Worm (Caenorhabditis elegans): ENCODE data around the gene F35H10.6.

The F35H10.6 gene

ce11 chrIV:8286352-8286751, 13.4 kb upstream of the F35H10.6 start, which contains the start of gene K07H8.9 (continued):
- TF ChIP-seq ztf-18 (tag; optimal IDR thresholded peaks at IDR 0.05) (no peak), ets-4 (GFP tag; optimal IDR thresholded peaks at IDR 0.05) (no peak), F57A8.1 (GFP tag; optimal IDR thresholded peaks at IDR 0.05) (no peak), bed-1 (GFP tag; IDR thresholded peaks at IDR 0.05) (no peak), snpc-1.1 (tag; optimal IDR thresholded peaks at IDR 0.05; ENCODE audit: insufficient read depth) (no peak), madf-3 (GFP tag; IDR thresholded peaks at IDR 0.05) (no peak), nhr-27 (tag; optimal IDR thresholded peaks at IDR 0.05) (no peak), mcd-1 (GFP tag; IDR thresholded peaks at IDR 0.05) (no peak), rec-8 (tag; optimal IDR thresholded peaks at IDR 0.05) (peak in 1 of 2 experiments; percentile 26), pbrm-1 (GFP tag; IDR thresholded peaks at IDR 0.05) (no peak; the same call in 1 of the 2 replicates), ceh-91 (GFP tag; IDR thresholded peaks at IDR 0.05) (no peak), akir-1 (GFP tag; optimal IDR thresholded peaks at IDR 0.05) (no peak), B0019.2 (GFP tag; conservative IDR thresholded peaks at IDR 0.05) (no peak), nhr-80 (tag; optimal IDR thresholded peaks at IDR 0.05) (no peak), madf-8 (GFP tag; conservative IDR thresholded peaks at IDR 0.05) (no peak), dox-1 (GFP tag; IDR thresholded peaks at IDR 0.05) (no peak), B0336.3 (GFP tag; IDR thresholded peaks at IDR 0.05) (peak; percentile 33; the same call in 1 of the 2 replicates), unc-62 (GFP tag; optimal IDR thresholded peaks at IDR 0.05) (no peak), die-1 (tag; optimal IDR thresholded peaks at IDR 0.05) (no peak), sptf-2 (GFP tag; optimal IDR thresholded peaks at IDR 0.05) (no peak), mes-4 (tag; optimal IDR thresholded peaks at IDR 0.05) (no peak), F10E7.11 (tag; optimal IDR thresholded peaks at IDR 0.05) (no peak), ztf-25 (GFP tag; IDR thresholded peaks at IDR 0.05) (no peak), D2030.7 (GFP tag; IDR thresholded peaks at IDR 0.05) (no peak), hmg-20 (GFP tag; IDR thresholded peaks at IDR 0.05) (no peak), ceh-100 (GFP tag; IDR thresholded peaks at IDR 0.05) (no peak), zim-3 (tag; optimal IDR thresholded peaks at IDR 0.05) (no peak), hlh-26 (GFP tag; conservative IDR thresholded peaks at IDR 0.05) (no peak), rpc-1 (optimal IDR thresholded peaks at IDR 0.05) (no peak), rpc-1 (tag; optimal IDR thresholded peaks at IDR 0.05) (no peak), ztf-28 (GFP tag; IDR thresholded peaks at IDR 0.05) (no peak), Y56A3A.18 (GFP tag; IDR thresholded peaks at IDR 0.05) (no peak), Y67H2A.10 (GFP tag; conservative IDR thresholded peaks at IDR 0.05) (no peak), nhr-120 (GFP tag; IDR thresholded peaks at IDR 0.05) (no peak), attf-3 (GFP tag; conservative IDR thresholded peaks at IDR 0.05) (no peak), bed-2 (GFP tag; IDR thresholded peaks at IDR 0.05) (no peak), F22D6.2 (tag; optimal IDR thresholded peaks at IDR 0.05) (no peak), tbp1 (GFP tag; optimal IDR thresholded peaks at IDR 0.05) (no peak), mel-28 (tag; optimal IDR thresholded peaks at IDR 0.05; ENCODE audit: borderline replicate concordance) (no peak), lin-40 (tag; optimal IDR thresholded peaks at IDR 0.05) (no peak), egrh-3 (GFP tag; IDR thresholded peaks at IDR 0.05) (no peak), ztf-6 (GFP tag; IDR thresholded peaks at IDR 0.05) (no peak), let-607 (tag; optimal IDR thresholded peaks at IDR 0.05) (no peak), athp-1 (tag; optimal IDR thresholded peaks at IDR 0.05) (no peak), let-526 (GFP tag; IDR thresholded peaks at IDR 0.05) (no peak), Y95B8A.8 (GFP tag; IDR thresholded peaks at IDR 0.05) (no peak), gei-17 (GFP tag; optimal IDR thresholded peaks at IDR 0.05) (no peak), Y79H2A.3 (GFP tag; conservative IDR thresholded peaks at IDR 0.05) (0 out of 2 replicates have a peak, but pooled peaks have one; percentile 8), Y53F4B.3 (GFP tag; IDR thresholded peaks at IDR 0.05) (no peak), efl-1 (GFP tag; optimal IDR thresholded peaks at IDR 0.05) (no peak)

Measured in whole organism, young adult.